Fruit fly (Drosophila melanogaster) whole organism, pupa: Measurements from ENCODE around the gene Spps.

Experiments
- CG10348 ChIP-seq: fragments of 200-800 bp; sonication (Bioruptor generic); IDR thresholded peaks from 2 replicates; pipeline ENCODE4 v1.3.6; 2022; ENCODE audit warnings: missing biosample characterization, missing genetic modification characterization
- CG9948 ChIP-seq: fragments of 200-800 bp; sonication (Bioruptor generic); optimal IDR thresholded peaks from 2 replicates; lab custom pipeline; 2018; ENCODE audit warnings: missing biosample characterization, mild to moderate bottlenecking, missing genetic modification characterization, moderate library complexity
- gl ChIP-seq: fragments of 200-800 bp; sonication (Bioruptor generic); optimal IDR thresholded peaks from 2 replicates; lab custom pipeline; 2018; ENCODE audit warnings: missing biosample characterization, mild to moderate bottlenecking, missing genetic modification characterization

DNA sequence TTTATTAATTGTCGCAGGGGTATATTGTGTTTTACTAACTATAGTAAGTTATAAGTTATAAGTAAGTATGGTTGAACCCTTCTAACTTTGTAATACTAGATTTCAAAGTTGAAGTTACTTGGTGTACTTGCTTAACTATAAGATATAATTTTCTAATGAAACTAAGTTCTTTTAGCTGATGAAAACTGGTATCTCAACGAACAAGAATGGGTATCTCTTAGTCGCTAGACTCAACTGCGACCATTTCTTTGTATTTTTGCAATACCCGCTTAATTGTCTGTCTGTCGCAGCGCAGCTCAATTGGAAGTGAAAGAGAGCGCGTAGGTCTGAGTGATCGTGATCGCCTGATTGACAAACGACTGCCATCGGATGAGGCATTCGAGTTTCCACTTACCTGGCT is 45.5 kb upstream of the Spps start:
- TF ChIP-seq CG9948 (tag; lab: Kevin White, UChicago): no peak
- TF ChIP-seq CG10348 (GFP tag; lab: Robert Waterston, UW): no peak
- no peak for TF ChIP-seq gl
